Fruit fly (Drosophila melanogaster) whole organism, embryonic: ENCODE results near the gene CG13024.

Experiments used
- CG10431 ChIP-seq: fragments of 200-800 bp; sonication (Bioruptor generic); optimal IDR thresholded peaks from 3 replicates; lab custom pipeline; 2018; ENCODE audit warnings: missing biosample characterization, mild to moderate bottlenecking, missing genetic modification characterization
- CG17328 ChIP-seq: fragments of 200-800 bp; sonication (Bioruptor generic); IDR thresholded peaks from 2 replicates; pipeline ENCODE4 v1.3.6; 2022; ENCODE audit warnings: missing biosample characterization, missing genetic modification characterization
- CG3065 ChIP-seq: fragments of 200-800 bp; sonication (Bioruptor generic); optimal IDR thresholded peaks from 2 replicates; lab custom pipeline; 2016; ENCODE audit warnings: missing biosample characterization, missing genetic modification characterization
- CG4328 ChIP-seq: fragments of 200-800 bp; sonication (Bioruptor generic); optimal IDR thresholded peaks from 3 replicates; lab custom pipeline; 2017; ENCODE audit warnings: missing biosample characterization, missing genetic modification reagents, missing genetic modification characterization
- Deaf1 ChIP-seq: fragments of 200-800 bp; optimal IDR thresholded peaks from 3 replicates; lab custom pipeline; 2019; ENCODE audit warnings: missing biosample characterization, mild to moderate bottlenecking, missing genetic modification characterization, moderate library complexity
- Dll ChIP-seq: fragments of 200-800 bp; sonication (Bioruptor generic); IDR thresholded peaks from 4 replicates; pipeline ENCODE4 v1.3.6; 2022; ENCODE audit warnings: missing biosample characterization, missing genetic modification characterization; ENCODE audit not compliant: partially characterized antibody
- NC2β ChIP-seq: fragments of 200-800 bp; sonication (Bioruptor generic); optimal IDR thresholded peaks from 2 replicates; lab custom pipeline; 2016; ENCODE audit warnings: missing biosample characterization, missing genetic modification characterization
- aop ChIP-seq: fragments of 200-800 bp; sonication (Bioruptor generic); IDR thresholded peaks from 2 replicates; pipeline ENCODE4 v1.3.6; 2022; ENCODE audit warnings: missing biosample characterization, missing genetic modification characterization
- lbe ChIP-seq: fragments of 200-800 bp; sonication (Bioruptor generic); optimal IDR thresholded peaks from 2 replicates; lab custom pipeline; 2016; ENCODE audit warnings: missing biosample characterization, mild to moderate bottlenecking, missing genetic modification characterization
- pfk ChIP-seq: fragments of 200-800 bp; sonication (Bioruptor generic); optimal IDR thresholded peaks from 2 replicates; lab custom pipeline; 2018; ENCODE audit warnings: missing biosample characterization, mild to moderate bottlenecking, missing genetic modification characterization, moderate library complexity
- tup ChIP-seq: fragments of 200-800 bp; sonication (Bioruptor generic); optimal IDR thresholded peaks from 2 replicates; lab custom pipeline; 2016; ENCODE audit warnings: missing biosample characterization, mild to moderate bottlenecking, missing genetic modification characterization, moderate library complexity

- no peak for TF ChIP-seq lbe (GFP tag; lab: Kevin White, UChicago)
- TF ChIP-seq CG4328 (GFP tag; lab: Kevin White, UChicago), result no peak
- no peak for TF ChIP-seq CG17328
- TF ChIP-seq Deaf1 (tag; lab: Kevin White, UChicago), result no peak
- no peak for TF ChIP-seq NC2β (GFP tag; lab: Kevin White, UChicago)
- TF ChIP-seq pfk, result no peak
- no peak for TF ChIP-seq CG10431 (GFP tag; lab: Kevin White, UChicago)
- no peak for TF ChIP-seq tup (GFP tag; lab: Kevin White, UChicago)
- no peak for TF ChIP-seq aop (GFP tag; lab: Robert Waterston, UW)
- TF ChIP-seq Dll (GFP tag; lab: Robert Waterston, UW), result no peak
- TF ChIP-seq CG3065, result no peak
These were observed 21.3 kb downstream of the CG13024 start, which contains the start of gene CG9674 for dm6 chr3L:16807558-16807957.
